Worm (Caenorhabditis elegans) whole organism, early embryonic: ENCODE measurements around the gene R102.2.

Experiments
- B0310.2 ChIP-seq: sonication (generic microtip); optimal IDR thresholded peaks from 2 replicates; lab custom pipeline; 2016; ENCODE audit warnings: mild to moderate bottlenecking, missing genetic modification characterization, missing compliant biosample characterization
- F13C5.2 ChIP-seq: sonication (generic microtip); optimal IDR thresholded peaks from 2 replicates; lab custom pipeline; 2017; ENCODE audit warnings: mild to moderate bottlenecking, missing genetic modification characterization, inconsistent platforms, missing compliant biosample characterization
- aly-1 ChIP-seq: sonication (generic microtip); optimal IDR thresholded peaks from 2 replicates; lab custom pipeline; 2016; ENCODE audit warnings: missing genetic modification characterization, missing compliant biosample characterization
- ama-1 ChIP-seq: fragments of 150-350 bp; optimal IDR thresholded peaks from 2 replicates; lab custom pipeline; 2014
- ceh-13 ChIP-seq: fragments of 200-800 bp; sonication (Bioruptor generic); optimal IDR thresholded peaks from 2 replicates; lab custom pipeline; 2018; ENCODE audit warnings: mild to moderate bottlenecking, missing genetic modification characterization, missing compliant biosample characterization
- ceh-36 ChIP-seq: sonication (generic microtip); optimal IDR thresholded peaks from 2 replicates; lab custom pipeline; 2016; ENCODE audit warnings: missing genetic modification characterization, inconsistent platforms, missing compliant biosample characterization
- ets-7 ChIP-seq: sonication (generic microtip); optimal IDR thresholded peaks from 2 replicates; lab custom pipeline; 2016; ENCODE audit warnings: missing genotype, missing genetic modification characterization, missing compliant biosample characterization
- flt-1 ChIP-seq: fragments of 200-800 bp; sonication (Bioruptor generic); IDR thresholded peaks from 2 replicates; pipeline ENCODE4 v1.3.6; 2022; ENCODE audit warnings: missing genetic modification characterization, missing compliant biosample characterization
- hmbx-1 ChIP-seq: sonication (generic microtip); optimal IDR thresholded peaks from 2 replicates; lab custom pipeline; 2016; ENCODE audit warnings: mild to moderate bottlenecking, missing genetic modification characterization, missing compliant biosample characterization
- hmg-4 ChIP-seq: fragments of 200-800 bp; sonication (Bioruptor generic); optimal IDR thresholded peaks from 2 replicates; lab custom pipeline; 2018; ENCODE audit warnings: mild to moderate bottlenecking, missing genetic modification characterization, missing compliant biosample characterization
- hnd-1 ChIP-seq: sonication (generic microtip); optimal IDR thresholded peaks from 2 replicates; lab custom pipeline; 2016; ENCODE audit warnings: missing genetic modification characterization, missing compliant biosample characterization
- pes-1 ChIP-seq: fragments of 200-800 bp; sonication (Bioruptor generic); IDR thresholded peaks from 2 replicates; pipeline ENCODE4 v1.3.6; 2022; ENCODE audit warnings: missing genetic modification reagents, missing genetic modification characterization, missing compliant biosample characterization
- scrt-1 ChIP-seq: fragments of 200-800 bp; sonication (Bioruptor generic); IDR thresholded peaks from 2 replicates; pipeline ENCODE4 v1.3.6; 2022; ENCODE audit warnings: missing genetic modification characterization, missing compliant biosample characterization
- sea-1 ChIP-seq: fragments of 200-800 bp; sonication (Bioruptor generic); conservative IDR thresholded peaks from 2 replicates; pipeline ENCODE4 v1.3.6; 2022; ENCODE audit warnings: missing genetic modification characterization, missing compliant biosample characterization
- tbx-11 ChIP-seq: fragments of 200-800 bp; sonication (Bioruptor generic); IDR thresholded peaks from 2 replicates; pipeline ENCODE4 v1.3.6; 2022; ENCODE audit warnings: missing genetic modification characterization, missing compliant biosample characterization
- tbx-37 ChIP-seq: fragments of 200-800 bp; sonication (Bioruptor generic); conservative IDR thresholded peaks from 2 replicates; pipeline ENCODE4 v1.3.6; 2022; ENCODE audit warnings: missing genetic modification reagents, missing genetic modification characterization, missing compliant biosample characterization
- tra-4 ChIP-seq: sonication (generic microtip); optimal IDR thresholded peaks from 2 replicates; lab custom pipeline; 2017; ENCODE audit warnings: missing genetic modification characterization, missing compliant biosample characterization

The R102.2 gene

DNA sequence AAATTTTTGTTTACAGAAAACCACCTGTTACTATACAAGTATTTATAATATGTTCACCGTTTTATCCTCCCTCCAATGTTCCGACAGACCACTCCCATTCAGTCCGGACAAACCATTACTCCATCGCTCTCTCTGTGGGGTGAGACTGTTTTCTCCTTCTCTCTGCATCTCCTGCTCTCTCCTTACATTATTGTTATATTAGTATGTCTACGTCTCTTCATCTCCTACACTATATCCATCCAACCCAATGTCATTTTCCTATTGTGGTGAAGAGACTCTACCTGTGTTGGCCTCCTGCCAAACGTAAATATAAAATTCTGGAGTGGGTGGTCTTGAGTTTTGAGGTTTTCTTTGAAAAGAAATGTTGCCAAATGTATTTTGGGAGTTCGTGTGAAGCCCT lies 27.2 kb downstream of the R102.2 start:
- TF ChIP-seq ceh-13 (GFP tag; lab: Kevin White, UChicago) (no peak), hnd-1 (no peak), flt-1 (no peak), tbx-11 (no peak), pes-1 (GFP tag; lab: Robert Waterston, UW) (no peak), tra-4 (tag; lab: Kevin White, UChicago) (no peak), aly-1 (no peak), hmg-4 (GFP tag; lab: Kevin White, UChicago) (no peak), sea-1 (GFP tag; lab: Robert Waterston, UW) (no peak)

DNA sequence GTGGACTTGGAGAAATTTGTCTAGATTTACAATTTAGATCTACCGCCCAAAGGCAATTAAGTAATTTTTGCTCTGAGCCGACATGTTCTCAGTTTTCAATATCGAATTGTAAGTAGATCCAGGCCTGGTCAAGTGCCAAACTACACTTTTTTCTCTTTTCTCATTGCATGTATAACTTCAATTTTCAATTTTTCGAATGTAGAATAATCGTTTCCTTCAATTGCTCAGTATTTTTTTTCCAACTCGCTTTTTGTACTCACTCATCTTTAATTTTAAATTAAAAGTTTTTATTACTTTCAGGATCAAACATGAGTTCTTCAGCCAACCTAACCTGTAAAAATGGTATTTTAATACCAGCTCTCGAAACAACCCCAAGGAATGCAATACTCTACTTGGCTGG lies 28.9 kb downstream of the R102.2 start, which contains the start of gene ncx-3:
ncx-3 (plus strand) TSS at position 301 of the 400 bp plus-strand sequence.
- no peak for TF ChIP-seq pes-1 (GFP tag; lab: Robert Waterston, UW)
- TF ChIP-seq ets-7 (tag; lab: Kevin White, UChicago): no peak
- TF ChIP-seq tbx-37 (GFP tag; lab: Robert Waterston, UW): no peak
- no peak for TF ChIP-seq tbx-11
- no peak for TF ChIP-seq ceh-36 (tag; lab: Kevin White, UChicago)
- no peak for TF ChIP-seq sea-1 (GFP tag; lab: Robert Waterston, UW)
- no peak for TF ChIP-seq ama-1 (lab: Kevin White, UChicago)
- no peak for TF ChIP-seq F13C5.2 (tag; lab: Kevin White, UChicago)
- TF ChIP-seq scrt-1 (GFP tag; lab: Robert Waterston, UW): no peak
- no peak for TF ChIP-seq flt-1
- TF ChIP-seq hnd-1: no peak
- TF ChIP-seq ceh-13 (GFP tag; lab: Kevin White, UChicago): no peak
- no peak for TF ChIP-seq hmg-4 (GFP tag; lab: Kevin White, UChicago)
- no peak for TF ChIP-seq aly-1
- TF ChIP-seq tra-4 (tag; lab: Kevin White, UChicago): no peak
- TF ChIP-seq B0310.2 (tag; lab: Kevin White, UChicago): no peak
- TF ChIP-seq hmbx-1 (tag; lab: Kevin White, UChicago): no peak

DNA sequence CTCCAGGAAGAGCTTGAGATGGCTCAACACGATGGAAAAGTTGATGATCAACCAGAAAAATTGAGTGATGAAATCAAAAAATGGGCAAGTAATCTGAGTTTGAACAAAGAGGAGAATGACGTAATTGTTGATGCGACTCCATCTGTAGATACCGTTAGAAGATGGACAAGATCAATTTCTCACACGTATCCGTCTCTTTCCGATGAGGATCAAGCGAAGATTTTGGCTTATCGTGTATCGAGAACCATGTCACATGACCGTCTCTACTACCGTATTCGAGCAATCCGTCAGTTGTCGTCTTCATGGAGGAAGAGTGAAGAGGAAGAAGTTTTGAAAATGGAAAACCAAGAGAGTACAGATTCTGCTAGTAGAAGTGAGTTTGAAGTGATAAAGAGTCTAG lies 30.7 kb downstream of the R102.2 start:
- TF ChIP-seq tbx-11: no peak

DNA sequence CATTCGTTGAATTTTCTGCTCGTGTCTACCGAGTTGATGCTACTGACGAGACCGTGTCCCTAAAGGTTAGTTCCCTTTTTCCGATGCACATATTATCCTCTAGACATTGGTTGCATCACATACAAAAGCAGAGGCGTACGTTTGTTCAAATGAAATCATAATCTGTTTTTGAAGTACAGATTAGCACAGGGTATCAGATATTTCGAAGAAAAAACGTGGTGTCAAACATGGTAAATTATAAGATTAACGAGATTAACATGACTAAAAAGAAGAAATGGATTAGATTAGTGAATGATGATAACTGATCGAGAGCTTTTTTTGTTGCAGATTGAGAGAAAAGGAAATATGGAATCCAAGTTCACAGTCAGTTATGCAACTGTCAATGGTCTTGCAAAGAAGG lies 31.5 kb downstream of the R102.2 start:
- TF ChIP-seq hmbx-1 (tag; lab: Kevin White, UChicago) (no peak), tra-4 (tag; lab: Kevin White, UChicago) (no peak), ets-7 (tag; lab: Kevin White, UChicago) (no peak)

DNA sequence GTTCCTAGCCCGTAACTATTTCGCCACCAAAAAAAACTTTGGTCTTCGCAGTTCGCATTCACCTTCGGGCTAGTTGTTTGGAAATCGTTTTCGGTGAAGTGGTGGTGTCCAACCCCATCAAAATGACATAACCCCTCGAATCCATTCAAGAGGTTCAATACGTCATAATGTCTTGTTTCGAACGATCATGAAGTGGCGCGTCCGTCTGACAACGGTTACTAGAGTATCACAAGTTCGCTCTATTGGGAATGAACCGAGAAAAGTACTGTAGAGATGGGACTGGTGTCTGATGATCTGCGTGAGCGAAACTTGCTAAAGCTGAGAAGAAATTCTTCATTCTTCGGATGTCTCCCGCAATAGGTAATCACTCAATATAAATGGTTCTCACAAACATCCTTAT lies 40.3 kb downstream of the R102.2 start, which contains the start of gene ZC168.2:
ZC168.2 (plus strand) TSS at position 301 of the 400 bp plus-strand sequence.
- TF ChIP-seq aly-1 (no peak), sea-1 (GFP tag; lab: Robert Waterston, UW) (no peak), ets-7 (tag; lab: Kevin White, UChicago) (no peak), pes-1 (GFP tag; lab: Robert Waterston, UW) (no peak), ama-1 (lab: Kevin White, UChicago) (no peak), B0310.2 (tag; lab: Kevin White, UChicago) (no peak), ceh-13 (GFP tag; lab: Kevin White, UChicago) (no peak), tra-4 (tag; lab: Kevin White, UChicago) (no peak), hmg-4 (GFP tag; lab: Kevin White, UChicago) (no peak), hnd-1 (no peak)

DNA sequence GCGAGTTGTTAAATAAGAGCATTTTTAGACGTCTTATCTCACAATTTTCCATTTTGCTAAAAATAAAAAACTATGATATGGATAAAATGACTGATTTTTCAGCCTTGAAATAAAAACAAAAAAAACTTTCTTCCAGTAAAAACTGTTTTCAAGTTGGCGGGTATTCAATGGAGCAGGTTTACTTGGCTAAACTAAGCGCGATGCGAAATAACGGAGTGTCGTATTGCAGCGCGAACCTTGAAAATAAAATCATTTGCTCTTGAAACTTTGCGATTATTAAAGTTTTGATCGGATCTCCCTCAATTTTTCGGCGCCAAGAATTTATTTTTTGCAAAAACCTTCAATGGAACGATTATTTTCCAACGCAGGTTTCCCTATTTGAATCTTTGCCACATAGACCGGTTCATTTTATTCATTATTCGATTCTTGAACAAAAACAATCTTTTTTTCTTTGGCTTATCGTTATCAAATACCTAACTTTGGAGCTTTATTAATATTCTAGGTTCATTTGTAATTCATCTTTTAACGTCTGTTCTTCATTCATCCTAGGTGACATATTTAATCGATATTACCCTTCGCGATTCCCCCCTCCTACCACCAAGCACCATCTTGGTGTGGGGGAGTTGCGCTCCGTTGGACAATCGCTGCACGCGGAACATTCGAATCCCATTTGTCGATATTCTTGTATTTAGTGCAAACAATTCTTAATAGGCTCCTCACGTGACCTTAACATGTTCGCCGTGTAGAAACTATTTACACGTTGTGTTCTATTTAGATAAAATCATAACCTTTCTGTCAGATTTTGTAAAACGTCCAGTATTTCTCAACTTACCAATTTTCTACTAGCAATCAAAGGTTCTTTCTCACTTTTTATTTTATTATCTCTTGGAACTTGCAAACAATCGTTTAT lies 47.4 kb downstream of the R102.2 start, which contains the start of the genes orc-5 and cyb-1:
orc-5 (minus strand) TSS at position 62 of the 910 bp plus-strand sequence.
cyb-1 (plus strand) TSS at position 690 of the 910 bp plus-strand sequence.
- TF ChIP-seq tbx-11 (no peak), hmg-4 (GFP tag; lab: Kevin White, UChicago) (no peak), ceh-36 (tag; lab: Kevin White, UChicago) (no peak), B0310.2 (tag; lab: Kevin White, UChicago) (no peak), tbx-37 (GFP tag; lab: Robert Waterston, UW) (no peak), F13C5.2 (tag; lab: Kevin White, UChicago) (no peak), ama-1 (lab: Kevin White, UChicago) (no peak), aly-1 (no peak)

DNA sequence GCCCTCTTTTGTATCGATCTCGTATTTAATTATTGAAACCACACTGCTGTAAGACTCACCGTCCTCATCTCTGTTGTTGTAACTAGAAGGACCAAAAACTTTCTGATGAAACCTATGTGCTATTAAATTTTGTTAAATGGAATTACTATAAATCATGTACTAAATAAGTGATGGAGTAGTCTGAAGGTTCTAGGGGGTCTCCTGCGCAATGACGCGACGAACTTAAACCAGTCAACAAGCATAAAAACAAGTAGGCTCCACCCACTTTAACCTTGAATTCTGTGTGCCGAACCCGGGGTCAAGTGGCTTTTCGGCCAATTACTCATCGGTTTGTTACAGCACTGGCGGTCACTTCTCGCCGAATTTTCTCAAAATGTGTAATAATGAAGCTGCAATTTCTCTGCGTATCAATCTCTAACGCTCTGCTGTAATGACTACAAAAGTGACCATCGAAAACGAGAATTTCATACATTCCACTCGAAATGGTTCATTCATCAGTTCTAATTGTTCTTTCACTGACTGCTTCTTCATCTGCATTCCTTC lies 49.7 kb downstream of the R102.2 start, which contains the start of gene grl-21:
grl-21 (plus strand) TSS at position 464 of the 543 bp plus-strand sequence.
- no peak for TF ChIP-seq tbx-37 (GFP tag; lab: Robert Waterston, UW)
- no peak for TF ChIP-seq aly-1
- TF ChIP-seq ama-1 (lab: Kevin White, UChicago): peak; percentile 41
- TF ChIP-seq tbx-11: no peak
- no peak for TF ChIP-seq sea-1 (GFP tag; lab: Robert Waterston, UW)
- TF ChIP-seq B0310.2 (tag; lab: Kevin White, UChicago): no peak
